Fruit fly (Drosophila melanogaster): ENCODE results near the gene CG7208.
A peak's percentile ranks its signal among the peaks of the same experiment; 100 is the strongest.

Gene CG7208

DNA sequence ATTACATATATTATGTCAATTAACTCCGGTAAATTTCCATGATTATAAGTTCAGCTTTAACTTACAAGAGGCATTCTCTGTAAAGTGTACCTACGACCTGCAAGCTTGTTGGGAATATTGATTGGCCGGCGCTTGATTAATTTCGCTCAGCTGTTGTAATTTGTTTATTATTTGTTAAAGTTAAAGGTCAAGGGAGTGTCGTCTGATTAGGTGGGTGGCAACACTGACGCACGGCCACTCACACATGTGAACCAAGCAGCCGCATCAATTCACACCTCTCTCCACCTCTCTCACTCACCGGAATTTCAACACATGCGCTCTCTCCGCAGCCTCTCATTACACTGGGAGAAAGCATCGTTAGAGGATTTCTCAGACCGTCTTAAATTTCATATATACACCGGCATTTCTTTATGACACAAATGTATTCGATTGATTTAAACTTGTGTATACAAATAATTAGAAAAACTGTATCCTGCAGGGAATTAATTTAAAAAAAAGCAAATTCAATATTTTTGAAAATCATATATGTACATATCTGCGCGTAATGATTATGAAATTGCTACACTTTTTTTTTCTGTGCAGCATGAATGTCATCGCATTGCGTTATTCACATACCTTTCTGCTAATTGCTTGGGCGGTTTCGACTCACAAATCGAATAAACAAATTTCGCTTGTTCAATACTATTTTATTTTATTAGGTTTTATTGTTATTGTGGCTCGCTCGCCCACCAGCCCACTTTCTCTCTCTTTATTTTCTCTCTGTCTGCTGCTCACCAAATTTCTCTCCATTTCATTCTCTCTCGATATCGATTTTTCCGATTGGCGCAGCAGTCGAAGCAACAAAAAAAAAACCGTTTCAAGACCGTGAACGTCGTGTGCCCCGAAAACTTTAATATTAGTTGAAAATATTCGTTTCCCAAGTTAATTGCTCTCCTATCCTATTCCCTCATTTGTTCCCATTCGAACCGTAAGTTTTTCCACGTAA is 13.2 kb downstream of the CG7208 start (continued):
- TF ChIP-seq Fer2 (tag; optimal IDR thresholded peaks at IDR 0.05) = peak; percentile 85
- peak; percentile 90 for TF ChIP-seq Fer3 (tag; optimal IDR thresholded peaks at IDR 0.05)
- TF ChIP-seq CG18599 (GFP tag; optimal IDR thresholded peaks at IDR 0.05) = peak; percentile 95
- peak; percentile 75 for TF ChIP-seq H15 (GFP tag; IDR thresholded peaks at IDR 0.05)
- TF ChIP-seq CG8359 (GFP tag; optimal IDR thresholded peaks at IDR 0.05; ENCODE audit: borderline replicate concordance) = peak; percentile 84
- peak; percentile 70; the same call in 1 of the 2 replicates for TF ChIP-seq dati (GFP tag; IDR thresholded peaks at IDR 0.05)
- no peak for TF ChIP-seq tna (GFP tag; IDR thresholded peaks at IDR 0.05; ENCODE audit: partially characterized antibody)
- TF ChIP-seq Ssrp (tag; optimal IDR thresholded peaks at IDR 0.05) = peak; percentile 98
- peak; percentile 87 for TF ChIP-seq CG12299 (tag; optimal IDR thresholded peaks at IDR 0.05)
- peak; percentile 85 for TF ChIP-seq Vsx1 (GFP tag; optimal IDR thresholded peaks at IDR 0.05)
- TF ChIP-seq danr (GFP tag; IDR thresholded peaks at IDR 0.05) = peak; percentile 66
- TF ChIP-seq bbx (GFP tag; IDR thresholded peaks at IDR 0.05; ENCODE audit: partially characterized antibody) = no peak
- peak; percentile 80 for TF ChIP-seq CG4730 (GFP tag; IDR thresholded peaks at IDR 0.05)
- peak; percentile 77 for TF ChIP-seq Jarid2 (GFP tag; optimal IDR thresholded peaks at IDR 0.05)
- peak; percentile 91 for TF ChIP-seq pum (GFP tag; optimal IDR thresholded peaks at IDR 0.05)
- TF ChIP-seq pho (GFP tag; optimal IDR thresholded peaks at IDR 0.05) = peak; percentile 90
- TF ChIP-seq Kr (GFP tag; optimal IDR thresholded peaks at IDR 0.05) = peak; percentile 21
- peak; percentile 93 for TF ChIP-seq unpg (GFP tag; optimal IDR thresholded peaks at IDR 0.05)
- TF ChIP-seq btn (GFP tag; optimal IDR thresholded peaks at IDR 0.05) = peak; percentile 74
- TF ChIP-seq Ptx1 (GFP tag; IDR thresholded peaks at IDR 0.05) = peak; percentile 93
- TF ChIP-seq CG17802 (tag; optimal IDR thresholded peaks at IDR 0.05) = peak; percentile 54
- peak; percentile 90 for TF ChIP-seq CG16815 (GFP tag; optimal IDR thresholded peaks at IDR 0.05)
- peak; percentile 75 for TF ChIP-seq CG2116 (GFP tag; optimal IDR thresholded peaks at IDR 0.05)
- TF ChIP-seq row (GFP tag; IDR thresholded peaks at IDR 0.05) = peak; percentile 95
- TF ChIP-seq tgo (GFP tag; IDR thresholded peaks at IDR 0.05) = peak; percentile 91
- peak; percentile 90 for TF ChIP-seq so (GFP tag; IDR thresholded peaks at IDR 0.05)
- TF ChIP-seq Tbp (GFP tag; optimal IDR thresholded peaks at IDR 0.05) = no peak
- TF ChIP-seq Sry-δ (GFP tag; optimal IDR thresholded peaks at IDR 0.05) = peak; percentile 55
- peak; percentile 91 for TF ChIP-seq odd (GFP tag; optimal IDR thresholded peaks at IDR 0.05)
- no peak for TF ChIP-seq Opbp (GFP tag; IDR thresholded peaks at IDR 0.05; ENCODE audit: partially characterized antibody)
- peak; percentile 43 for TF ChIP-seq ash1 (GFP tag; optimal IDR thresholded peaks at IDR 0.05)
- peak; percentile 88 for TF ChIP-seq kay (GFP tag; optimal IDR thresholded peaks at IDR 0.05)
- peak; percentile 84 for TF ChIP-seq CG4854 (GFP tag; optimal IDR thresholded peaks at IDR 0.05)
- no peak for TF ChIP-seq hth (optimal IDR thresholded peaks at IDR 0.05)
- peak; percentile 93 for TF ChIP-seq Hand (GFP tag; optimal IDR thresholded peaks at IDR 0.05)
- no peak for TF ChIP-seq pros (GFP tag; optimal IDR thresholded peaks at IDR 0.05)
- peak; percentile 82 for TF ChIP-seq CG6654 (GFP tag; optimal IDR thresholded peaks at IDR 0.05)
- peak; percentile 86 to 92 for TF ChIP-seq Pdp1 (GFP tag; optimal IDR thresholded peaks at IDR 0.05)
- TF ChIP-seq CG3065 (GFP tag; optimal IDR thresholded peaks at IDR 0.05) = peak; percentile 69
- TF ChIP-seq Lim3 (GFP tag; IDR thresholded peaks at IDR 0.05) = no peak
- peak; percentile 89 for TF ChIP-seq gcm2 (GFP tag; optimal IDR thresholded peaks at IDR 0.05)
- no peak for TF ChIP-seq zen2 (GFP tag; IDR thresholded peaks at IDR 0.05; ENCODE audit: partially characterized antibody)
- peak; percentile 61 for TF ChIP-seq emc (GFP tag; optimal IDR thresholded peaks at IDR 0.05)
- TF ChIP-seq CG10431 (GFP tag; optimal IDR thresholded peaks at IDR 0.05) = peak; percentile 83
- TF ChIP-seq Oaz (GFP tag; IDR thresholded peaks at IDR 0.05) = peak; percentile 77
- TF ChIP-seq unc-4 (GFP tag; IDR thresholded peaks at IDR 0.05; ENCODE audit: partially characterized antibody) = no peak
- TF ChIP-seq CG13424 (tag; optimal IDR thresholded peaks at IDR 0.05) = peak; percentile 98
